Fruit fly (Drosophila melanogaster): ENCODE data around the gene CG13999.

- TF ChIP-seq CG8478 (optimal IDR thresholded peaks at IDR 0.05) (no peak), pan (optimal IDR thresholded peaks at IDR 0.05) (no peak), usp (GFP tag; optimal IDR thresholded peaks at IDR 0.05) (no peak)
Measured at dm6 chr2L:5969559-5969958, 13.3 kb upstream of the CG13999 start, which contains the start of gene Ucp4B.
